Fruit fly (Drosophila melanogaster) whole organism, adult: ENCODE data around the gene Cln3.

Experiments used
- CG12768 ChIP-seq: fragments of 200-800 bp; sonication (Bioruptor generic); optimal IDR thresholded peaks from 2 replicates; lab custom pipeline; 2017; ENCODE audit warnings: missing biosample characterization, missing genetic modification characterization, mild to moderate bottlenecking, moderate library complexity, missing genetic modification reagents
- CG1620 ChIP-seq: fragments of 200-800 bp; sonication (Bioruptor generic); optimal IDR thresholded peaks from 2 replicates; lab custom pipeline; 2016; ENCODE audit warnings: missing biosample characterization, missing genetic modification characterization
- CG7045 ChIP-seq: fragments of 200-800 bp; sonication (Bioruptor generic); optimal IDR thresholded peaks from 2 replicates; lab custom pipeline; 2017; ENCODE audit warnings: missing biosample characterization, mild to moderate bottlenecking, missing genetic modification characterization
- bab1 ChIP-seq: fragments of 200-800 bp; sonication (Bioruptor generic); optimal IDR thresholded peaks from 3 replicates; lab custom pipeline; 2019; ENCODE audit warnings: missing biosample characterization, mild to moderate bottlenecking, missing genetic modification characterization, moderate library complexity
- kay ChIP-seq: fragments of 200-800 bp; sonication (Bioruptor generic); peaks from one replicate; lab custom pipeline; 2016; ENCODE audit warnings: missing biosample characterization, missing genetic modification characterization, borderline replicate concordance
- ovo ChIP-seq: fragments of 200-800 bp; sonication (Bioruptor generic); optimal IDR thresholded peaks from 2 replicates; lab custom pipeline; 2016; ENCODE audit warnings: missing biosample characterization, missing genetic modification characterization
- pad ChIP-seq: fragments of 200-800 bp; sonication (Bioruptor generic); optimal IDR thresholded peaks from 3 replicates; lab custom pipeline; 2017; ENCODE audit warnings: missing biosample characterization, missing genetic modification characterization, mild to moderate bottlenecking, moderate library complexity, missing genetic modification reagents

- no peak for TF ChIP-seq CG12768 (GFP tag; lab: Kevin White, UChicago)
- TF ChIP-seq CG1620 = no peak
- no peak for TF ChIP-seq bab1 (GFP tag; lab: Kevin White, UChicago)
- no peak for TF ChIP-seq kay (GFP tag; lab: Kevin White, UChicago)
- TF ChIP-seq ovo (GFP tag; lab: Kevin White, UChicago) = no peak
- TF ChIP-seq pad (GFP tag; lab: Kevin White, UChicago) = no peak
- no peak for TF ChIP-seq CG7045 (GFP tag; lab: Kevin White, UChicago)
Measured at dm6 chr3L:17791067-17791466, 22.9 kb downstream of the Cln3 start.
